Worm (Caenorhabditis elegans) whole organism, L3 larva: ENCODE measurements around the gene W07G1.1.

Experiments used
- ceh-28 ChIP-seq: fragments of 150-350 bp; optimal IDR thresholded peaks from 2 replicates; lab custom pipeline; 2014; ENCODE audit warnings: missing biosample characterization, missing genetic modification reagents, missing genetic modification characterization
- jun-1 ChIP-seq: fragments of 150-350 bp; optimal IDR thresholded peaks from 2 replicates; lab custom pipeline; 2014; ENCODE audit warnings: missing biosample characterization, missing genetic modification reagents, missing genetic modification characterization
- mdl-1 ChIP-seq: fragments of 150-350 bp; optimal IDR thresholded peaks from 2 replicates; lab custom pipeline; 2014; ENCODE audit warnings: missing biosample characterization, missing genetic modification characterization
- nhr-76 ChIP-seq: fragments of 150-350 bp; sonication (generic microtip); optimal IDR thresholded peaks from 5 replicates; lab custom pipeline; 2014; ENCODE audit warnings: missing biosample characterization, missing genetic modification characterization
- pha-4 ChIP-seq: fragments of 150-350 bp; optimal IDR thresholded peaks from 2 replicates; lab custom pipeline; 2014; ENCODE audit warnings: missing biosample characterization, missing genetic modification reagents, missing genetic modification characterization

- no peak for TF ChIP-seq mdl-1 (tag; lab: Kevin White, UChicago)
- TF ChIP-seq nhr-76 (tag; lab: Kevin White, UChicago): no peak
- TF ChIP-seq jun-1 (tag; lab: Kevin White, UChicago): no peak
- TF ChIP-seq ceh-28 (tag; lab: Kevin White, UChicago): no peak
- no peak for TF ChIP-seq pha-4 (tag; lab: Kevin White, UChicago)
Measured at ce11 chrII:13931944-13932343, 7.5 kb downstream of the W07G1.1 start, which contains the start of gene hot-3.
